Fruit fly (Drosophila melanogaster): ENCODE results near the gene pb.

The pb gene

dm6 chr3R:6751467-6752155 lies 9.7 kb upstream of the pb start (continued):
- no peak for TF ChIP-seq CG12155 (GFP tag; optimal IDR thresholded peaks at IDR 0.05)
- TF ChIP-seq CG10274 (GFP tag; optimal IDR thresholded peaks at IDR 0.05), result no peak
- no peak for TF ChIP-seq tup (GFP tag; optimal IDR thresholded peaks at IDR 0.05)
- TF ChIP-seq B-H2 (GFP tag; optimal IDR thresholded peaks at IDR 0.05), result no peak
- TF ChIP-seq CrebB (tag; optimal IDR thresholded peaks at IDR 0.05), result no peak
- no peak for TF ChIP-seq fd3F (GFP tag; optimal IDR thresholded peaks at IDR 0.05)
- TF ChIP-seq Med (GFP tag), result peak; percentile 25
- TF ChIP-seq twi (tag; optimal IDR thresholded peaks at IDR 0.05), result peak; percentile 94
- peak; percentile 18 for TF ChIP-seq CG7556 (GFP tag; optimal IDR thresholded peaks at IDR 0.05)
- 0 out of 2 replicates have a peak, but pooled peaks have one; percentile 42 for TF ChIP-seq CG6689 (GFP tag; IDR thresholded peaks at IDR 0.05)
- TF ChIP-seq Pdp1 (GFP tag; optimal IDR thresholded peaks at IDR 0.05), result no peak
- TF ChIP-seq CHES-1-like (GFP tag; optimal IDR thresholded peaks at IDR 0.05), result no peak
- no peak for TF ChIP-seq Deaf1 (tag; optimal IDR thresholded peaks at IDR 0.05)
- no peak for TF ChIP-seq da (GFP tag; optimal IDR thresholded peaks at IDR 0.05)
- no peak for TF ChIP-seq CG10321 (GFP tag; IDR thresholded peaks at IDR 0.05)
- TF ChIP-seq chm (GFP tag; IDR thresholded peaks at IDR 0.05), result no peak
- TF ChIP-seq Kr (GFP tag; optimal IDR thresholded peaks at IDR 0.05), result peak; percentile 23
- TF ChIP-seq CG6175 (GFP tag; IDR thresholded peaks at IDR 0.05), result no peak
- TF ChIP-seq CG14710 (tag; optimal IDR thresholded peaks at IDR 0.05), result peak; percentile 34
- no peak for TF ChIP-seq Camta (GFP tag; optimal IDR thresholded peaks at IDR 0.05)
- TF ChIP-seq CG10959 (GFP tag; IDR thresholded peaks at IDR 0.05), result no peak
- no peak for TF ChIP-seq CG4854 (GFP tag; optimal IDR thresholded peaks at IDR 0.05)
- TF ChIP-seq CG3847 (GFP tag; IDR thresholded peaks at IDR 0.05), result no peak
- TF ChIP-seq HmgZ (tag; optimal IDR thresholded peaks at IDR 0.05), result no peak
- TF ChIP-seq gem (tag; optimal IDR thresholded peaks at IDR 0.05), result peak; percentile 45
- TF ChIP-seq scrt (GFP tag; optimal IDR thresholded peaks at IDR 0.05), result no peak
- no peak for TF ChIP-seq dpn (GFP tag; optimal IDR thresholded peaks at IDR 0.05)
- TF ChIP-seq dmrt99B (tag; optimal IDR thresholded peaks at IDR 0.05), result peak; percentile 14
- 0 out of 3 replicates have a peak, but pooled peaks have one; percentile 42 for TF ChIP-seq CG17361 (GFP tag; IDR thresholded peaks at IDR 0.05)
- no peak for TF ChIP-seq CG12769 (tag; optimal IDR thresholded peaks at IDR 0.05)
- TF ChIP-seq CG10267 (tag; optimal IDR thresholded peaks at IDR 0.05), result peak; percentile 21
- TF ChIP-seq CG8388 (GFP tag; optimal IDR thresholded peaks at IDR 0.05), result peak; percentile 4
- no peak for TF ChIP-seq CG12236 (GFP tag; optimal IDR thresholded peaks at IDR 0.05)
- TF ChIP-seq sqz (GFP tag; optimal IDR thresholded peaks at IDR 0.05), result no peak
- TF ChIP-seq CG1832 (GFP tag; optimal IDR thresholded peaks at IDR 0.05), result no peak
- TF ChIP-seq CG3838 (GFP tag; optimal IDR thresholded peaks at IDR 0.05), result no peak
- TF ChIP-seq CG6791 (GFP tag; IDR thresholded peaks at IDR 0.05; ENCODE audit: partially characterized antibody), result no peak
- no peak for TF ChIP-seq ro (GFP tag; IDR thresholded peaks at IDR 0.05)
- TF ChIP-seq hth (optimal IDR thresholded peaks at IDR 0.05), result no peak
- TF ChIP-seq CG18262 (tag; optimal IDR thresholded peaks at IDR 0.05), result peak; percentile 59
- TF ChIP-seq bcd (GFP tag; optimal IDR thresholded peaks at IDR 0.05), result peak; percentile 27
- no peak for TF ChIP-seq CG16815 (GFP tag; optimal IDR thresholded peaks at IDR 0.05)
- TF ChIP-seq Xrp1 (GFP tag; IDR thresholded peaks at IDR 0.05), result no peak
- TF ChIP-seq phol (tag; optimal IDR thresholded peaks at IDR 0.05), result peak; percentile 39
- TF ChIP-seq usp (GFP tag; optimal IDR thresholded peaks at IDR 0.05), result no peak
- TF ChIP-seq E2f2 (GFP tag; IDR thresholded peaks at IDR 0.05), result no peak
- no peak for TF ChIP-seq CG32772 (GFP tag; IDR thresholded peaks at IDR 0.05)
- TF ChIP-seq prd (optimal IDR thresholded peaks at IDR 0.05), result no peak
- TF ChIP-seq prd (GFP tag; IDR thresholded peaks at IDR 0.05), result peak; percentile 15; the same call in 1 of the 3 replicates
- no peak for TF ChIP-seq cad (GFP tag; optimal IDR thresholded peaks at IDR 0.05)
- no peak for TF ChIP-seq Jarid2 (GFP tag; optimal IDR thresholded peaks at IDR 0.05)

Data from whole organism, embryonic.